Worm (Caenorhabditis elegans): ENCODE results near the gene pkg-2.

- TF ChIP-seq hmg-1.1 (GFP tag; IDR thresholded peaks at IDR 0.05): no peak
- no peak for TF ChIP-seq hif-1 (tag; optimal IDR thresholded peaks at IDR 0.05)
- TF ChIP-seq lin-15B (tag; optimal IDR thresholded peaks at IDR 0.05): no peak
- no peak for TF ChIP-seq fos-1 (tag; optimal IDR thresholded peaks at IDR 0.05)
Observed at ce11 chrIV:8478516-8478915, 42.2 kb upstream of the pkg-2 start.
